Worm (Caenorhabditis elegans): ENCODE measurements around the gene T26E4.9.
"Not testable (repeated sequence)": the region's sequence is repeated elsewhere in the genome, so short reads cannot be mapped to it uniquely, and the experiment has no call there.

The T26E4.9 gene

DNA sequence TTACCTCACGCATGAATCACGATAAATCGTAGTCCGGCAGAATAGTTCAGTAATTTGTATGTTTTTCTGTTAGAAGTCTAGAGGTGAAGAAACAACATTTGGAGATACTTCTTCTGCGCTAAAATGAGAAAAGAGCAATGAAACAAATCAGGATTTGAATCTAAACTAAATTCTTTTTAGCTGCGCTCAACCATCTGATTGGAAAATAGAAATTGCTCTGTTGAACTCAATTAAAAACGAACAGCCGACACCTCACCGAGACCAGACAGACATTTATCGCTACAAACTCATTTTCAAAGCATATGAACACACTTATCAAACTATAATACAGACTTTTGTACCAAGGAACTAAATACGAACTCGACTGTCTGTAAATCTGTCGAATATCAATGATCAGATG, at the start of gene T26E4.9:
T26E4.9 (minus strand) TSS at position 101 of the 400 bp plus-strand sequence.
- not testable (repeated sequence) for TF ChIP-seq ztf-29 (GFP tag; IDR thresholded peaks at IDR 0.05); ref-1 (GFP tag; conservative IDR thresholded peaks at IDR 0.05); tab-1 (GFP tag; IDR thresholded peaks at IDR 0.05)

DNA sequence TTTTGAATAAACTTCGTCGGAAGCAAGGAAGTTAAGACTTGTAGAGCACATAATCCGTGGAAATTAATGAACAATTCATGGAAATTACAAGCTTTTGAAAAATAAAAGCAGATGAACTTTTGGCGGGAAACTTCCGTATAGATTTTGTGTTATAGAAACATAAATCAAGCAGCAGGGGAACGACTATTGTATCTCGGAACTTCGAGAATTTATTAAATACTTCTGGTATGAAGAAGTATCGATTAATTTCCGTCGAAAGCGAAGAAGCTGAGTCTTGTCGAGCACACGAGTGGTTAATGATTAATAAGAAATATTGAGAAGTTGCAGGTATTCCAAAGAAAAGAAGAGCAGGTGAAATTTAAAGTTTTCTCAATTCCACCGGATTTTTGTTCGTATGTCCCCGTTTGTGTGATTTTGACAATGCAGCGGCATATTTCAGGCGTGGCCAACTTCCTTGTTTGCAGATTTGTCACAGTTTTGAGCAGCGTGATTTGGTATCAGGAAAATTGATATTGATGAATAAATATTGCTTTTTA, 47.8 kb upstream of the T26E4.9 start, which contains the start of gene srh-147:
srh-147 (minus strand) TSS at position 51 of the 536 bp plus-strand sequence.
- not testable (repeated sequence) for TF ChIP-seq ztf-29 (GFP tag; IDR thresholded peaks at IDR 0.05); flt-1 (GFP tag; IDR thresholded peaks at IDR 0.05); ref-1 (GFP tag; conservative IDR thresholded peaks at IDR 0.05)

DNA sequence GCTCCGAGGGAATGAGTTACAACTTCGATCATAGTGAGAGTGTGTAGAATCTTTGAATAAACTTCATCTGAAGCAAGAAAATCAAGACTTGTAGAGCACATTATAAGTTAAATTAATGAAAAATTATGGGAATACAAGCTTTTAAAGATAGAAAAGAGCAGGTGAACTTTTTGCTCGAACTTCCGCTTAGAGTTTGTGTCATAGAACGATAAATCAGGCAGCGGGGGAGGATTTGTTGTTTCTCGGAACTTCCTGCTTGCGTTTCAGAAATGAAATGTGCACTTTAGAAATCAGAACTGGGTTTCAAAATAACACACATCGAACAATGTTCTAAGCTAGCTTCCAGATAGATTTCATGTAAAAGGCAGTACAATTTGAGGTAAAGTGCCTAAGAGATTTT, 38.6 kb upstream of the T26E4.9 start, which contains the start of gene srh-149:
srh-149 (minus strand) TSS at position 101 of the 400 bp plus-strand sequence.
- TF ChIP-seq klf-2 (GFP tag; conservative IDR thresholded peaks at IDR 0.05) (no peak), tab-1 (GFP tag; IDR thresholded peaks at IDR 0.05) (no peak), ztf-29 (GFP tag; IDR thresholded peaks at IDR 0.05) (no peak)

DNA sequence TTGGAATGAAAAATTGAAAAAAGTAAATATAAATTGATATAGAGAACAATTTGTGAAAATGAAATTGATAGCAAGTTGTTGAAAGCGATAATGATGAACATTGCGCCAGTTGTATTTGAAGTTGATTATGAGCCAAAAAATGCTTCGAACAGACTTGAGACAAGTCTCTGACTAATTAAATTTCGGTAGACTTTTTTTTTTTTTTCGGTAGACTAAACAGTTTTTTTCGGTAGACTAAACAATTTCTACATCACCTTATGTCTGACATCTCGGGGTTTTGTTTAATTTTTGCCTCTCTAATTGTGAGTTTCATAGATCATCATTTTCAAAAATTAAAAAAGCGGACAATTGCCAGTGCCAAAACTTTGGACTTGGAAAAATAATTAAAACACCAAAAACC, 31.1 kb upstream of the T26E4.9 start, which contains the start of gene srbc-54:
srbc-54 (minus strand) TSS at position 101 of the 400 bp plus-strand sequence.
- TF ChIP-seq T22C8.4 (GFP tag; IDR thresholded peaks at IDR 0.05) = no peak
- TF ChIP-seq ztf-23 (GFP tag; IDR thresholded peaks at IDR 0.05) = no peak
- TF ChIP-seq klf-2 (GFP tag; conservative IDR thresholded peaks at IDR 0.05) = no peak
- no peak for TF ChIP-seq cog-1 (tag; optimal IDR thresholded peaks at IDR 0.05)
- no peak for TF ChIP-seq tab-1 (GFP tag; IDR thresholded peaks at IDR 0.05)
- TF ChIP-seq ref-1 (GFP tag; conservative IDR thresholded peaks at IDR 0.05) = no peak
- TF ChIP-seq ztf-29 (GFP tag; IDR thresholded peaks at IDR 0.05) = no peak
- no peak for TF ChIP-seq flt-1 (GFP tag; IDR thresholded peaks at IDR 0.05)
- TF ChIP-seq med-1 (GFP tag; optimal IDR thresholded peaks at IDR 0.05; ENCODE audit: insufficient read depth) = no peak

DNA sequence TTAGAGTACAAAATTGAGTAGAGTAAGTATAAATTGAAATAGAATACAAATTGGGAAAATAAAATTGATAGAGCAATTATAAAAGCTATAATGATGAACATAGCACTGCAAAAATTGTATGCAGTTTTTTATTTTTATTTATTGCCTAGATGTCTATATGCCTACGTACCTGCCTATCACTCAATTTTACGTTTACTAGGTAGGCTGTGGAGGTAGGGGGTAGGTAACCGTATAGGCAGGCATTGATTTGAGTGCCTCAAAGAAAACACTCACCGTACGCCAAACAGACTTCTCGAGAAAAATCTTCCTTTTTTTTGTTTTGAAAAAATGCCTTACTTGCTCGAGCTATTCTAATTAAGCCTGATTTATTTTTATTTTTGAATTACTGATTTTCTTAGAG, 29.1 kb upstream of the T26E4.9 start, which contains the start of gene srbc-56:
srbc-56 (minus strand) TSS at position 101 of the 400 bp plus-strand sequence.
- TF ChIP-seq flt-1 (GFP tag; IDR thresholded peaks at IDR 0.05) = no peak
- TF ChIP-seq klf-2 (GFP tag; conservative IDR thresholded peaks at IDR 0.05) = no peak
- no peak for TF ChIP-seq cog-1 (tag; optimal IDR thresholded peaks at IDR 0.05)
- no peak for TF ChIP-seq ref-1 (GFP tag; conservative IDR thresholded peaks at IDR 0.05)
- TF ChIP-seq tab-1 (GFP tag; IDR thresholded peaks at IDR 0.05) = no peak
- no peak for TF ChIP-seq T22C8.4 (GFP tag; IDR thresholded peaks at IDR 0.05)
- TF ChIP-seq ztf-23 (GFP tag; IDR thresholded peaks at IDR 0.05) = no peak
- no peak for TF ChIP-seq med-1 (GFP tag; optimal IDR thresholded peaks at IDR 0.05; ENCODE audit: insufficient read depth)
- TF ChIP-seq ztf-29 (GFP tag; IDR thresholded peaks at IDR 0.05) = no peak

DNA sequence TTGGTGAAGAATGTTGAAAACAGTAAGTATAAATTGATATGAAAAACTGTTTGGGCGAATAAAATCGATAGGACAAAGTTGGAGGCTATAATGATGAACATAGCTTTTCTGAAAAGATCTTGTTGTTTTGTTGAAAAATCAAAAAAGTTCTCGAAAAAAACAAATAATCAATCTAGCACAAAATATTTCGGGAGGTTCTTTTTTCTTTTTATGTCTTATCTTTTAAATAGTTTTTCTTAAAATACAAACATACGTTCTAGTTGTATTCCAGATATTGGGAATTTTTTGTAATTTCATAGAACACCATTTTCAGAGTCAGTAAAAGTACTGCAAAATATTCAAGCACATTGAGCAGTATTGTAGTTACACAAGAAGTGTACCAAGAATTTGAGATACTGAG, 27.4 kb upstream of the T26E4.9 start, which contains the start of gene srbc-55:
srbc-55 (minus strand) TSS at position 101 of the 400 bp plus-strand sequence.
- no peak for TF ChIP-seq flt-1 (GFP tag; IDR thresholded peaks at IDR 0.05)
- no peak for TF ChIP-seq tab-1 (GFP tag; IDR thresholded peaks at IDR 0.05)
- TF ChIP-seq cog-1 (tag; optimal IDR thresholded peaks at IDR 0.05) = no peak
- no peak for TF ChIP-seq med-1 (GFP tag; optimal IDR thresholded peaks at IDR 0.05; ENCODE audit: insufficient read depth)
- no peak for TF ChIP-seq ref-1 (GFP tag; conservative IDR thresholded peaks at IDR 0.05)
- TF ChIP-seq T22C8.4 (GFP tag; IDR thresholded peaks at IDR 0.05) = no peak
- TF ChIP-seq ztf-23 (GFP tag; IDR thresholded peaks at IDR 0.05) = no peak
- TF ChIP-seq klf-2 (GFP tag; conservative IDR thresholded peaks at IDR 0.05) = no peak
- no peak for TF ChIP-seq ztf-29 (GFP tag; IDR thresholded peaks at IDR 0.05)

DNA sequence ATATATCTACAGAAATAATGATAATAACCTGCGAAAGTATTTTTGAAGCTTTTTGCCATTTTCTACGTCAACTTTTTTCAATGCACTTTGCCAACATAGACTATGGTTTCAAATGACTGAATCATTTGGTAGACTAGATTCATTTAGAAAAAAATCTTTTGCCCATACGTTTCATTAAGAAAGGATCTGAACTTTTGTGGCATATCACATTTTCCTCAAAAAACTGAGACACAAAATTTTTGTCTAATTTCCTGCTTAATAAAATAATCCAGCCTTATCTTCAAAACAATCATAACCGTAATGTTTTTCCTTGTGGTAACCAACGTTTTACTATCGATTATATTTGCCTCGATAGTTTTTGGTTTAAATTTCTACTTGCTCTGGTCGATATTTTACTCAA, 23.6 kb upstream of the T26E4.9 start, which contains the start of gene srbc-51:
srbc-51 (plus strand) TSS at position 301 of the 400 bp plus-strand sequence.
- TF ChIP-seq ref-1 (GFP tag; conservative IDR thresholded peaks at IDR 0.05) (no peak), ztf-23 (GFP tag; IDR thresholded peaks at IDR 0.05) (no peak), klf-2 (GFP tag; conservative IDR thresholded peaks at IDR 0.05) (no peak), cog-1 (tag; optimal IDR thresholded peaks at IDR 0.05) (no peak), ztf-29 (GFP tag; IDR thresholded peaks at IDR 0.05) (no peak), flt-1 (GFP tag; IDR thresholded peaks at IDR 0.05) (no peak), med-1 (GFP tag; optimal IDR thresholded peaks at IDR 0.05; ENCODE audit: insufficient read depth) (no peak), tab-1 (GFP tag; IDR thresholded peaks at IDR 0.05) (no peak), T22C8.4 (GFP tag; IDR thresholded peaks at IDR 0.05) (no peak)

DNA sequence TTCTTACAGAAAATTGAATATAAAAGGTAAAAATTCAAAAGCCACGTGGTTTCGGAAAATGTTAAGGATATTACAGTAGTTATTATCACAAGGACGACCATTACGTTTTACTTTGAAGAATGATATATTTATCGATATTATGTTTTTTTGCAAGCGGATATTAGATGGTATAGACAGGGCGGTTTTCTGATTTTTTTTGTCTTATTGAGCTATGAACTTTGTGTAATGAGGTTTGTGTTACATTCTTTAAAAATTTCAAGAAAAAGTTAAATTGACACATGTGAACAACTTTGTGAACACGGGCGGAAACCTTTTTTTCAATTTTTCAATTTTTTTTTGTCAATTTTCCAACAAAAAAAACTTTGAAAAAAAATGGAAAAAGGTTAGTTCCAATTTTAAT, 22.3 kb upstream of the T26E4.9 start, which contains the start of gene srbc-50:
srbc-50 (minus strand) TSS at position 101 of the 400 bp plus-strand sequence.
- no peak for TF ChIP-seq ref-1 (GFP tag; conservative IDR thresholded peaks at IDR 0.05)

DNA sequence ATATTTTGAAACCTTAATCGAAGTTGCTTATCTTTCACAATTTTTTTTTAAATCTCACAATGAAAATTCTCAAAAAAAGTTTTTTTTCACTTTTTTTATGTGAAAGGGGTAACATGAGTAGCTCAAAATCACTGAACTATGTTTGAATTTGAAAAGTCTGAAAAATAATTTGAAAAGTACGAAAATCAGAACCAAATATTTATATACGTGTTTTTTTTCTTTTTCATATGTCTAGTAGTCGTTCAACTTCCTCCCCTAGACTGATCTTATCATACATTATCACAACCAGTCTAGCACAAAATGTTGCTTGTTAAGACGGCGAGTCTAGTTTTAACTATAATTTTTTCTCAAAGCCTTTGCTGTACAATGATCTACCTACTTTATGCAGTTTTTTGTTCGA, 18.9 kb upstream of the T26E4.9 start, which contains the start of gene srbc-49:
srbc-49 (plus strand) TSS at position 301 of the 400 bp plus-strand sequence.
- no peak for TF ChIP-seq flt-1 (GFP tag; IDR thresholded peaks at IDR 0.05)
- no peak for TF ChIP-seq ztf-29 (GFP tag; IDR thresholded peaks at IDR 0.05)
- TF ChIP-seq T22C8.4 (GFP tag; IDR thresholded peaks at IDR 0.05) = no peak
- no peak for TF ChIP-seq ref-1 (GFP tag; conservative IDR thresholded peaks at IDR 0.05)
- no peak for TF ChIP-seq ztf-23 (GFP tag; IDR thresholded peaks at IDR 0.05)
- TF ChIP-seq cog-1 (tag; optimal IDR thresholded peaks at IDR 0.05) = no peak

DNA sequence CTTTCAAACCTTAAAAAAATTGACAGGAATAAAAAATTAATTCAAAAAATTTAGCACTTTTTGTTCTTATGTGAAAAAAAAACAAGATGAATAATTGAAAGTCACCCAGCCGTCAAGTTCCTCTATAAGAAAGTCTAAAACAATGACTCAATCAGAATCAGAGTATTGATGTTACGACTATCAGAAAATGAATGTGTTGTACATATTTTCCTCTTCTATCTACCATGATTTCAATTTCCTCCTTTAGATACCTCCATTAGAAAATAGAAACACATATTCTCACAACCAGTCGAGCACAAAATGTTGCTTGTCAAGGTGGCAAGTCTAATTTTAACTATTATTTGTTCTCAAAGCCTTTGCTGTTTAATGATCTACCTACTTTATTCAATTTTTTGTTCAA, 17.5 kb upstream of the T26E4.9 start, which contains the start of gene srbc-48:
srbc-48 (plus strand) TSS at position 301 of the 400 bp plus-strand sequence.
- no peak for TF ChIP-seq cog-1 (tag; optimal IDR thresholded peaks at IDR 0.05)

DNA sequence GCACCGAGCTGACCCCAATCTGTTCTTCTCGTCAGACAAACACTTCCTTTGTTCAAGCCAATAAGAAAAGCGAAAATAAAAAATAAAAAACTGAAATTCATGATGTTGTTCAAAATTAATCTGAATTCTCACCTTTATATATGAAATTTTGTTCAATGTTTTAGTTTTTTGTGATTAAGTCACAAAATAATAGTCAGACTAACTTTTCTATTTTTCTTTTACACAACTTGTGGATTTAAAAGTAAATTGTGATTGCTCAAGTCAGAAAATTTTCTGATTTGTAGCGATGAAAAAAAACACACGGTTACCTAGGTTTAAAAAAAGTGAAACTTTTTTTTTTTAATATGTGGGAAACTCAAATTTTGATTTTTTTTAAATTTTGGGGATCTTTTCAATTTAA, 15.2 kb upstream of the T26E4.9 start, which contains the start of gene abf-3:
abf-3 (minus strand) TSS at position 101 of the 400 bp plus-strand sequence.
- TF ChIP-seq klf-2 (GFP tag; conservative IDR thresholded peaks at IDR 0.05) (no peak), flt-1 (GFP tag; IDR thresholded peaks at IDR 0.05) (no peak), ztf-29 (GFP tag; IDR thresholded peaks at IDR 0.05) (no peak)

Data from whole organism, midembryonic.